Fruit fly (Drosophila melanogaster) Kc167 (cell line): ENCODE data around the gene CG10353.

Experiments
- Myc ChIP-seq: fragments of >200 bp; optimal IDR thresholded peaks from 2 replicates; lab custom pipeline; 2017; ENCODE audit warnings: missing external identifiers
- Sin3A ChIP-seq: fragments of >200 bp; optimal IDR thresholded peaks from 2 replicates; lab custom pipeline; 2018; ENCODE audit warnings: missing external identifiers
- h ChIP-seq: fragments of >200 bp; optimal IDR thresholded peaks from 3 replicates; lab custom pipeline; 2018; ENCODE audit warnings: missing external identifiers
- insv ChIP-seq: fragments of >200 bp; optimal IDR thresholded peaks from 3 replicates; lab custom pipeline; 2018; ENCODE audit warnings: missing external identifiers
- psq ChIP-seq: fragments of >200 bp; optimal IDR thresholded peaks from 2 replicates; lab custom pipeline; 2017; ENCODE audit warnings: missing external identifiers
- ttk ChIP-seq: sonication (Bioruptor generic); optimal IDR thresholded peaks from 2 replicates; lab custom pipeline; 2017; ENCODE audit warnings: missing external identifiers

CG10353 gene

dm6 chrX:11875146-11875830, 11.7 kb downstream of the CG10353 start:
- TF ChIP-seq ttk (lab: Kevin White, UChicago) (no peak), Sin3A (lab: Kevin White, UChicago) (no peak), Myc (lab: Kevin White, UChicago) (no peak), insv (lab: Kevin White, UChicago) (no peak), psq (lab: Kevin White, UChicago) (no peak), h (lab: Kevin White, UChicago) (no peak)

dm6 chrX:11873116-11873515, 13.8 kb downstream of the CG10353 start, which contains the start of gene CG15739:
CG15739 (plus strand) TSS chrX:11873319.
- TF ChIP-seq insv (lab: Kevin White, UChicago): no peak
- no peak for TF ChIP-seq Myc (lab: Kevin White, UChicago)
- no peak for TF ChIP-seq psq (lab: Kevin White, UChicago)

dm6 chrX:11872517-11872916, 14.4 kb downstream of the CG10353 start, which contains the start of gene BORCS5:
BORCS5 (minus strand) TSS chrX:11872779.
- no peak for TF ChIP-seq h (lab: Kevin White, UChicago)
- TF ChIP-seq Myc (lab: Kevin White, UChicago): no peak
- no peak for TF ChIP-seq ttk (lab: Kevin White, UChicago)
- no peak for TF ChIP-seq Sin3A (lab: Kevin White, UChicago)
- no peak for TF ChIP-seq psq (lab: Kevin White, UChicago)
- no peak for TF ChIP-seq insv (lab: Kevin White, UChicago)

- TF ChIP-seq Myc (lab: Kevin White, UChicago) (no peak), h (lab: Kevin White, UChicago) (no peak), ttk (lab: Kevin White, UChicago) (no peak), Sin3A (lab: Kevin White, UChicago) (no peak), insv (lab: Kevin White, UChicago) (no peak), psq (lab: Kevin White, UChicago) (no peak)
Observed at dm6 chrX:11868866-11869265, 18.1 kb downstream of the CG10353 start, which contains the start of the genes Nrd1 and CG1847. Nrd1 (minus strand) TSS chrX:11868893. CG1847 (plus strand) TSS chrX:11869170.

- no peak for TF ChIP-seq ttk (lab: Kevin White, UChicago)
- TF ChIP-seq psq (lab: Kevin White, UChicago): no peak
- no peak for TF ChIP-seq Myc (lab: Kevin White, UChicago)
- no peak for TF ChIP-seq insv (lab: Kevin White, UChicago)
- TF ChIP-seq h (lab: Kevin White, UChicago): no peak
- no peak for TF ChIP-seq Sin3A (lab: Kevin White, UChicago)
Observed at dm6 chrX:11858439-11858813, 28.5 kb downstream of the CG10353 start.

dm6 chrX:11857522-11858438, 29.2 kb downstream of the CG10353 start:
- TF ChIP-seq h (lab: Kevin White, UChicago) (no peak), ttk (lab: Kevin White, UChicago) (no peak), insv (lab: Kevin White, UChicago) (no peak), Myc (lab: Kevin White, UChicago) (no peak), Sin3A (lab: Kevin White, UChicago) (no peak), psq (lab: Kevin White, UChicago) (no peak)

- TF ChIP-seq Sin3A (lab: Kevin White, UChicago): no peak
- TF ChIP-seq h (lab: Kevin White, UChicago): no peak
- no peak for TF ChIP-seq psq (lab: Kevin White, UChicago)
- no peak for TF ChIP-seq ttk (lab: Kevin White, UChicago)
- no peak for TF ChIP-seq Myc (lab: Kevin White, UChicago)
- TF ChIP-seq insv (lab: Kevin White, UChicago): no peak
Observed at dm6 chrX:11856867-11857266, 30.1 kb downstream of the CG10353 start.

- TF ChIP-seq ttk (lab: Kevin White, UChicago) (no peak), Sin3A (lab: Kevin White, UChicago) (no peak), psq (lab: Kevin White, UChicago) (no peak), h (lab: Kevin White, UChicago) (no peak), insv (lab: Kevin White, UChicago) (no peak), Myc (lab: Kevin White, UChicago) (no peak)
Observed at dm6 chrX:11855950-11856349, 31.0 kb downstream of the CG10353 start.

dm6 chrX:11854758-11855465, 32.0 kb downstream of the CG10353 start, which contains the start of the genes CG10347 and ATP7:
CG10347 (minus strand) TSS chrX:11854931.
ATP7 (plus strand) TSS chrX:11855022.
- TF ChIP-seq Myc (lab: Kevin White, UChicago) (no peak), h (lab: Kevin White, UChicago) (no peak), insv (lab: Kevin White, UChicago) (no peak), Sin3A (lab: Kevin White, UChicago) (no peak), ttk (lab: Kevin White, UChicago) (no peak), psq (lab: Kevin White, UChicago) (no peak)

- TF ChIP-seq Myc (lab: Kevin White, UChicago) (no peak), h (lab: Kevin White, UChicago) (no peak), psq (lab: Kevin White, UChicago) (no peak), insv (lab: Kevin White, UChicago) (no peak), ttk (lab: Kevin White, UChicago) (no peak), Sin3A (lab: Kevin White, UChicago) (no peak)
Observed at dm6 chrX:11852310-11852709, 34.7 kb downstream of the CG10353 start, which contains the start of gene p24-1. p24-1 (minus strand) TSS chrX:11852530.
